Worm (Caenorhabditis elegans): ENCODE data around the gene rund-1.
A peak's percentile ranks its signal among the peaks of the same experiment; 100 is the strongest.

The rund-1 gene

ce11 chrX:636893-637292 is 24.7 kb downstream of the rund-1 start, which contains the start of gene pha-2:
TSS of gene pha-2 (minus strand) at chrX:636993.
- no peak for TF ChIP-seq ceh-88 (GFP tag; IDR thresholded peaks at IDR 0.05)
- no peak for TF ChIP-seq rnt-1 (tag; optimal IDR thresholded peaks at IDR 0.05)
- TF ChIP-seq swsn-7 (tag; optimal IDR thresholded peaks at IDR 0.05) = no peak
- no peak for TF ChIP-seq lin-35 (GFP tag; optimal IDR thresholded peaks at IDR 0.05)
- TF ChIP-seq nhr-28 (tag; optimal IDR thresholded peaks at IDR 0.05) = no peak
- no peak for TF ChIP-seq snpc-4 (tag; optimal IDR thresholded peaks at IDR 0.05)
- TF ChIP-seq elt-3 (tag; optimal IDR thresholded peaks at IDR 0.05) = no peak
- TF ChIP-seq lin-13 (GFP tag; optimal IDR thresholded peaks at IDR 0.05) = no peak
- TF ChIP-seq sox-4 (tag; optimal IDR thresholded peaks at IDR 0.05) = no peak
- no peak for TF ChIP-seq irx-1 (tag; optimal IDR thresholded peaks at IDR 0.05)
- no peak for TF ChIP-seq lin-14 (GFP tag; optimal IDR thresholded peaks at IDR 0.05)
- no peak for TF ChIP-seq ama-1 (optimal IDR thresholded peaks at IDR 0.05)
- TF ChIP-seq unc-62 (GFP tag; optimal IDR thresholded peaks at IDR 0.05) = no peak

ce11 chrX:629134-629533 is 32.4 kb downstream of the rund-1 start, which contains the start of gene M6.4:
TSS of gene M6.4 (plus strand) at chrX:629188.
- TF ChIP-seq unc-30 (tag; optimal IDR thresholded peaks at IDR 0.05) (no peak), efl-1 (optimal IDR thresholded peaks at IDR 0.05) (no peak), efl-1 (GFP tag; optimal IDR thresholded peaks at IDR 0.05 in 1 of 2) (peak in 1 of 2 experiments; percentile 68), ets-5 (GFP tag; IDR thresholded peaks at IDR 0.05) (no peak), nhr-76 (tag; optimal IDR thresholded peaks at IDR 0.05) (no peak), ceh-90 (tag; optimal IDR thresholded peaks at IDR 0.05) (no peak), nhr-77 (tag; optimal IDR thresholded peaks at IDR 0.05) (no peak)

- TF ChIP-seq ztf-11 (tag; optimal IDR thresholded peaks at IDR 0.05) (no peak), hpl-2 (GFP tag; optimal IDR thresholded peaks at IDR 0.05) (no peak), lin-13 (GFP tag; optimal IDR thresholded peaks at IDR 0.05) (no peak), fkh-10 (GFP tag; optimal IDR thresholded peaks at IDR 0.05) (no peak), rnt-1 (tag; optimal IDR thresholded peaks at IDR 0.05) (peak; percentile 23), fkh-8 (tag; optimal IDR thresholded peaks at IDR 0.05) (no peak), fkh-4 (tag; optimal IDR thresholded peaks at IDR 0.05; ENCODE audit: borderline replicate concordance) (no peak)
These were observed 39.9 kb downstream of the rund-1 start for ce11 chrX:621688-622087.

ce11 chrX:621190-621589 is 40.4 kb downstream of the rund-1 start, which contains the start of gene unc-96:
TSS of gene unc-96 (minus strand) at chrX:621290.
- TF ChIP-seq zip-4 (GFP tag; optimal IDR thresholded peaks at IDR 0.05) (peak; percentile 35), ceh-90 (tag; optimal IDR thresholded peaks at IDR 0.05) (no peak)

- TF ChIP-seq nhr-77 (tag; optimal IDR thresholded peaks at IDR 0.05) (peak; percentile 55), tbx-2 (tag; optimal IDR thresholded peaks at IDR 0.05) (peak; percentile 47), lin-13 (GFP tag; optimal IDR thresholded peaks at IDR 0.05) (no peak), ztf-4 (tag; optimal IDR thresholded peaks at IDR 0.05) (no peak), nhr-20 (tag; optimal IDR thresholded peaks at IDR 0.05) (peak; percentile 2), rnt-1 (tag; optimal IDR thresholded peaks at IDR 0.05) (peak; percentile 0), lin-14 (GFP tag; optimal IDR thresholded peaks at IDR 0.05) (peak; percentile 20), hpl-2 (GFP tag; optimal IDR thresholded peaks at IDR 0.05) (no peak), lir-3 (tag; optimal IDR thresholded peaks at IDR 0.05; ENCODE audit: poor library complexity) (no peak), irx-1 (tag; optimal IDR thresholded peaks at IDR 0.05) (no peak), elt-2 (tag; optimal IDR thresholded peaks at IDR 0.05) (no peak), efl-3 (GFP tag; optimal IDR thresholded peaks at IDR 0.05) (no peak), nhr-84 (tag; optimal IDR thresholded peaks at IDR 0.05) (no peak)
These were observed 43.8 kb downstream of the rund-1 start for ce11 chrX:617730-618129.

ce11 chrX:612783-613182 is 48.8 kb downstream of the rund-1 start:
- TF ChIP-seq snpc-4 (tag; optimal IDR thresholded peaks at IDR 0.05) (peak; percentile 58), efl-3 (GFP tag; optimal IDR thresholded peaks at IDR 0.05) (no peak)

All from whole organism, L1 larva.